Worm (Caenorhabditis elegans) whole organism, L3 larva: ENCODE data around the gene osm-1.

ENCODE experiments used
- fos-1 ChIP-seq: fragments of 150-350 bp; optimal IDR thresholded peaks from 2 replicates; lab custom pipeline; 2014; ENCODE audit warnings: missing biosample characterization, missing genetic modification characterization
- nhr-28 ChIP-seq: fragments of 150-350 bp; optimal IDR thresholded peaks from 2 replicates; lab custom pipeline; 2014; ENCODE audit warnings: missing biosample characterization, missing genetic modification characterization

DNA sequence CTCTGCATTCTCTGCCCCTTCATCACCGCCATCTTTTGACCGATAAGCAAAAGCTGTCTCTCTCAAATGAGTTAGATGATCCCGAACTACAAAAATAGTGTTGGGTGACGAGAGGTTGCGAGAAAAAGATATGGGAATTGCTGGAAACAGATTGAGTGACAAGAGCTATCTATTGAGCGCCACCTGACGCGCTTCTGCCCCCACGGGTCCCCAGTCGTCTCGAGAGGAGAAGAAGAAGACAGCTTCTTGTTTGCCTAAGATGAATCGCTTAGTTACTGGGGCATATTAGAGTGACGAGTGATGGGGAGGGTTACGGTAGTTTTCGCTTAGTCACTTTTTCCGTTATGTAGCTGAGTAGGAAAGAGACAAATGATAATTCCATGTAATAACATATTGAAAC lies 5.9 kb upstream of the osm-1 start:
- no peak for TF ChIP-seq fos-1 (tag; lab: Kevin White, UChicago)
- no peak for TF ChIP-seq nhr-28
